Worm (Caenorhabditis elegans) whole organism, L4/young adult: Measurements from ENCODE around the gene F49E10.4.

Experiments used
- W03F9.2 ChIP-seq: fragments of 150-350 bp; optimal IDR thresholded peaks from 2 replicates; lab custom pipeline; 2014; ENCODE audit warnings: missing biosample characterization, missing genetic modification characterization
- dao-5 ChIP-seq: sonication (generic microtip); optimal IDR thresholded peaks from 2 replicates; lab custom pipeline; 2016; ENCODE audit warnings: missing genotype, missing genetic modification characterization, moderate library complexity, missing compliant biosample characterization
- him-1 ChIP-seq: sonication (generic microtip); optimal IDR thresholded peaks from 2 replicates; lab custom pipeline; 2016; ENCODE audit warnings: missing genotype, missing genetic modification reagents, missing genetic modification characterization, missing compliant biosample characterization

DNA sequence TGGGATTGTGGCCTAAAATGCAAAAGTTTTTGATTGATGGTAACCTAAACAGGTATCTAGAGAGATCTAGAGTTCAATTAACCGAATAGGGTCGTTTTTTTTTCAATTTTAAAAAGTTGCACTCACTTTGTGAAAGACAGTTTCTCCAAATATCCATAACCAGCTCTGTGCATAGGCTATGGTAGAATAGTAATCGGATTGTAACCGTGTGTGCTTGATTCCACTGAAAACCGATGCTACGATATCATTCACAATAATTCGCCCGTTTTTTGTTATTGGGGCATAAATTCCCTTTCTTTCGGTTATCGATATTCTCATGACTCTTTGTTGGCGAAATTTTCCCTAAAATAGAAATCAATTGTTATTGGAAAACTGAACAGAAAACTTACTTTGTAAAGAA, 23.6 kb upstream of the F49E10.4 start:
- TF ChIP-seq dao-5: no peak
- no peak for TF ChIP-seq him-1 (tag; lab: Kevin White, UChicago)
- TF ChIP-seq W03F9.2 (tag; lab: Kevin White, UChicago): no peak
